Worm (Caenorhabditis elegans) whole organism, L4 larva: Measurements from ENCODE around the gene Y40B10A.11.

Experiments
- F26F4.8 ChIP-seq: fragments of 200-800 bp; sonication (Bioruptor generic); conservative IDR thresholded peaks from 2 replicates; pipeline ENCODE4 v1.3.6; 2022; ENCODE audit warnings: missing genetic modification characterization, missing compliant biosample characterization
- F49E8.2 ChIP-seq: sonication (generic microtip); optimal IDR thresholded peaks from 2 replicates; lab custom pipeline; 2016; ENCODE audit warnings: missing compliant biosample characterization, mild to moderate bottlenecking, missing genetic modification characterization, borderline replicate concordance
- R02D3.7 ChIP-seq: fragments of 150-350 bp; sonication (generic microtip); optimal IDR thresholded peaks from 3 replicates; lab custom pipeline; 2014; ENCODE audit warnings: missing biosample characterization, missing genetic modification characterization
- Y48G9A.11 ChIP-seq: fragments of 200-800 bp; sonication (Bioruptor generic); IDR thresholded peaks from 2 replicates; pipeline ENCODE4 v1.3.6; 2022; ENCODE audit warnings: missing genetic modification reagents, missing genetic modification characterization, missing compliant biosample characterization
- Y75B8A.6 ChIP-seq: fragments of 200-800 bp; sonication (Bioruptor generic); IDR thresholded peaks from 2 replicates; pipeline ENCODE4 v1.3.6; 2022; ENCODE audit warnings: missing genetic modification reagents, missing genetic modification characterization, missing compliant biosample characterization
- aha-1 ChIP-seq: fragments of 150-350 bp; peaks from one replicate; lab custom pipeline; 2014; ENCODE audit warnings: missing biosample characterization, missing genetic modification characterization
- aly-2 ChIP-seq: sonication (generic microtip); optimal IDR thresholded peaks from 2 replicates; lab custom pipeline; 2018; ENCODE audit warnings: missing biosample characterization, missing genetic modification characterization
- ama-1 ChIP-seq: fragments of 150-350 bp; optimal IDR thresholded peaks from 2 replicates; lab custom pipeline; 2014; ENCODE audit warnings: inconsistent platforms, mixed read lengths
- arid-1 ChIP-seq: fragments of 200-800 bp; sonication (Bioruptor generic); conservative IDR thresholded peaks from 2 replicates; pipeline ENCODE4 v1.3.6; 2022; ENCODE audit warnings: missing genetic modification reagents, missing genetic modification characterization, missing compliant biosample characterization
- ceh-20 ChIP-seq: fragments of 200-800 bp; sonication (Bioruptor generic); IDR thresholded peaks from 2 replicates; pipeline ENCODE4 v1.3.6; 2022; ENCODE audit warnings: missing genetic modification reagents, missing genetic modification characterization, missing compliant biosample characterization
- ceh-28 ChIP-seq: fragments of 150-350 bp; optimal IDR thresholded peaks from 2 replicates; lab custom pipeline; 2014; ENCODE audit warnings: missing biosample characterization, missing genetic modification reagents, missing genetic modification characterization
- ceh-44 ChIP-seq: fragments of 200-800 bp; sonication (Bioruptor generic); IDR thresholded peaks from 2 replicates; pipeline ENCODE4 v1.3.6; 2022; ENCODE audit warnings: missing genetic modification reagents, missing genetic modification characterization, missing compliant biosample characterization
- ces-1 ChIP-seq: fragments of 150-350 bp; sonication (generic microtip); optimal IDR thresholded peaks from 4 replicates; lab custom pipeline; 2014; ENCODE audit warnings: missing biosample characterization, missing genetic modification reagents, missing genetic modification characterization
- daf-16 ChIP-seq, 3 experiments: sonication (generic microtip); optimal IDR thresholded peaks; 2 replicates each; lab custom pipeline; 2016 to 2017; ENCODE audit warnings: missing genetic modification characterization in 3 of 3, missing genetic modification reagents in 3 of 3, mild to moderate bottlenecking in 2 of 3, missing compliant biosample characterization in 2 of 3, missing biosample characterization in 1 of 3, moderate library complexity in 1 of 3
- dmd-8 ChIP-seq: fragments of 200-800 bp; sonication (Bioruptor generic); IDR thresholded peaks from 2 replicates; pipeline ENCODE4 v1.3.6; 2022; ENCODE audit warnings: missing genetic modification characterization, missing compliant biosample characterization
- dve-1 ChIP-seq: sonication (generic microtip); optimal IDR thresholded peaks from 2 replicates; lab custom pipeline; 2017; ENCODE audit warnings: antibody characterized with exemption, mild to moderate bottlenecking, missing genetic modification characterization, missing compliant biosample characterization; ENCODE audit not compliant: insufficient read depth
- hif-1 ChIP-seq, 2 experiments: sonication (generic microtip); optimal IDR thresholded peaks; 2 replicates each; lab custom pipeline; 2016 to 2017; ENCODE audit warnings: missing compliant biosample characterization in 2 of 2, missing genetic modification characterization in 2 of 2, missing genetic modification reagents in 2 of 2, missing genotype in 2 of 2, mild to moderate bottlenecking in 1 of 2
- hlh-30 ChIP-seq: sonication (generic microtip); optimal IDR thresholded peaks from 2 replicates; lab custom pipeline; 2017; ENCODE audit warnings: antibody characterized with exemption, mild to moderate bottlenecking, missing genetic modification characterization, missing compliant biosample characterization; ENCODE audit not compliant: insufficient read depth
- lin-1 ChIP-seq: fragments of 200-800 bp; sonication (Bioruptor generic); IDR thresholded peaks from 2 replicates; pipeline ENCODE4 v1.3.6; 2022; ENCODE audit warnings: missing genetic modification reagents, missing genetic modification characterization, missing compliant biosample characterization
- lin-15B ChIP-seq: fragments of 150-350 bp; sonication (generic microtip); optimal IDR thresholded peaks from 3 replicates; lab custom pipeline; 2014; ENCODE audit warnings: missing biosample characterization, missing genetic modification characterization
- lin-38 ChIP-seq: fragments of 200-800 bp; sonication (Bioruptor generic); IDR thresholded peaks from 2 replicates; pipeline ENCODE4 v1.3.6; 2022; ENCODE audit warnings: missing genetic modification reagents, missing genetic modification characterization, missing compliant biosample characterization
- mdl-1 ChIP-seq, 2 experiments: fragments of 150-350 bp in 1 of 2; sonication (generic microtip) in 1 of 2; optimal IDR thresholded peaks; 2 replicates each; lab custom pipeline; 2014 to 2017; ENCODE audit warnings: missing biosample characterization in 2 of 2, missing genetic modification characterization in 2 of 2
- mdt-29 ChIP-seq: fragments of 200-800 bp; sonication (Bioruptor generic); IDR thresholded peaks from 2 replicates; pipeline ENCODE4 v1.3.6; 2022; ENCODE audit warnings: missing genetic modification reagents, missing genetic modification characterization, missing compliant biosample characterization
- mep-1 ChIP-seq: fragments of 150-350 bp; sonication (generic microtip); optimal IDR thresholded peaks from 3 replicates; lab custom pipeline; 2014; ENCODE audit warnings: missing biosample characterization, missing genetic modification characterization
- mes-2 ChIP-seq: sonication (generic microtip); optimal IDR thresholded peaks from 2 replicates; lab custom pipeline; 2016; ENCODE audit warnings: missing genotype, mild to moderate bottlenecking, missing genetic modification characterization, missing compliant biosample characterization; ENCODE audit not compliant: poor library complexity, severe bottlenecking
- nhr-10 ChIP-seq: fragments of 150-350 bp; optimal IDR thresholded peaks from 2 replicates; lab custom pipeline; 2014; ENCODE audit warnings: missing biosample characterization, missing genetic modification characterization
- nhr-102 ChIP-seq: sonication (generic microtip); optimal IDR thresholded peaks from 2 replicates; lab custom pipeline; 2016; ENCODE audit warnings: mild to moderate bottlenecking, missing genetic modification characterization, moderate library complexity, missing compliant biosample characterization
- nhr-11 ChIP-seq: fragments of 150-350 bp; optimal IDR thresholded peaks from 2 replicates; lab custom pipeline; 2014; ENCODE audit warnings: missing biosample characterization, missing genetic modification characterization
- nhr-237 ChIP-seq: sonication (generic microtip); optimal IDR thresholded peaks from 2 replicates; lab custom pipeline; 2017; ENCODE audit warnings: missing biosample characterization, missing genetic modification characterization
- nhr-28 ChIP-seq: fragments of 150-350 bp; optimal IDR thresholded peaks from 2 replicates; lab custom pipeline; 2014; ENCODE audit warnings: missing biosample characterization, missing genetic modification characterization
- nhr-41 ChIP-seq: fragments of 200-800 bp; sonication (Bioruptor generic); IDR thresholded peaks from 2 replicates; pipeline ENCODE4 v1.3.6; 2022; ENCODE audit warnings: missing genetic modification reagents, missing genetic modification characterization, missing compliant biosample characterization
- nhr-42 ChIP-seq: fragments of 200-800 bp; sonication (Bioruptor generic); IDR thresholded peaks from 2 replicates; pipeline ENCODE4 v1.3.6; 2022; ENCODE audit warnings: missing genetic modification characterization, missing compliant biosample characterization
- nhr-48 ChIP-seq: sonication (generic microtip); optimal IDR thresholded peaks from 2 replicates; lab custom pipeline; 2016; ENCODE audit warnings: mild to moderate bottlenecking, missing genetic modification characterization, missing compliant biosample characterization
- nhr-76 ChIP-seq: fragments of 150-350 bp; optimal IDR thresholded peaks from 2 replicates; lab custom pipeline; 2014; ENCODE audit warnings: missing biosample characterization, missing genetic modification characterization
- nhr-77 ChIP-seq: fragments of 150-350 bp; optimal IDR thresholded peaks from 2 replicates; lab custom pipeline; 2014; ENCODE audit warnings: missing biosample characterization, missing genetic modification characterization
- pqm-1 ChIP-seq: sonication (generic microtip); optimal IDR thresholded peaks from 2 replicates; lab custom pipeline; 2017; ENCODE audit warnings: missing biosample characterization, missing genetic modification characterization
- rbr-2 ChIP-seq: sonication (generic microtip); optimal IDR thresholded peaks from 2 replicates; lab custom pipeline; 2016; ENCODE audit warnings: missing genotype, missing genetic modification characterization, missing compliant biosample characterization
- saeg-2 ChIP-seq: fragments of 200-800 bp; sonication (Bioruptor generic); IDR thresholded peaks from 2 replicates; pipeline ENCODE4 v1.3.6; 2022; ENCODE audit warnings: missing genetic modification reagents, missing genetic modification characterization, missing compliant biosample characterization
- sdz-12 ChIP-seq: fragments of 200-800 bp; sonication (Bioruptor generic); optimal IDR thresholded peaks from 2 replicates; lab custom pipeline; 2018; ENCODE audit warnings: mild to moderate bottlenecking, missing genetic modification characterization, missing compliant biosample characterization
- snpc-1.2 ChIP-seq: fragments of 200-800 bp; sonication (Bioruptor generic); IDR thresholded peaks from 2 replicates; pipeline ENCODE4 v1.3.6; 2022; ENCODE audit warnings: missing genetic modification reagents, missing genetic modification characterization, missing compliant biosample characterization
- snpc-4 ChIP-seq: fragments of 150-350 bp; optimal IDR thresholded peaks from 2 replicates; lab custom pipeline; 2014; ENCODE audit warnings: missing biosample characterization, missing genetic modification characterization
- unc-130 ChIP-seq: sonication (generic microtip); optimal IDR thresholded peaks from 2 replicates; lab custom pipeline; 2016; ENCODE audit warnings: missing genetic modification reagents, missing genetic modification characterization, missing compliant biosample characterization
- unc-62 ChIP-seq, 3 experiments: fragments of 150-350 bp in 1 of 3; sonication (generic microtip); optimal IDR thresholded peaks in 2 of 3; peaks in 1 of 3; 1 replicate in 1 of 3; 2 replicates in 2 of 3; lab custom pipeline; 2014 to 2017; ENCODE audit warnings: missing biosample characterization in 3 of 3, missing genetic modification characterization in 3 of 3, missing genetic modification reagents in 3 of 3, missing genotype in 1 of 3
- vab-7 ChIP-seq: fragments of 200-800 bp; sonication (Bioruptor generic); IDR thresholded peaks from 2 replicates; pipeline ENCODE4 v1.3.6; 2022; ENCODE audit warnings: missing genetic modification reagents, missing genetic modification characterization, missing compliant biosample characterization

Y40B10A.11 gene

DNA sequence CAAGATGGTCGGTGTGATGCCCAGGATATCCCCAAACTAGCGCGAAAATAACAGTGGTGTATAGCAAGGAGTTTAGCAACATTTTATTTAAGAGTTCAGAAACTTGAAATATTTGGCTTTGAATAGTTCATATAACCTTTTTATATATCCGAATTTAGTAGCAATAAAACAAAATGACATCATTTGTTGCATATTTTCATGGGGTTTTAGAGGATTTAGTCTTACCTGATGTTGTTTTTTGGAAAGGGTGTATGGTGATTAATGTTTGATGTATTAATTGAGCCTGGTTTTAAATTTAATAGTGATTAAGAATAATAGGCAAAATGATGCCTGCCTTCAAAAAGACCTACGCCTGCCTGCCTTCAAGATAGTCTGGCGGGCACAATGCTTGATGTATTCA, 35.0 kb downstream of the Y40B10A.11 start, which contains the start of gene F59A7.2:
Gene F59A7.2 (minus strand): TSS at position 101 of the 400 bp plus-strand sequence.
- no peak for TF ChIP-seq aly-2 (tag; lab: Kevin White, UChicago)
- TF ChIP-seq nhr-42 (GFP tag; lab: Robert Waterston, UW), result no peak
- TF ChIP-seq hlh-30, result no peak
- no peak for TF ChIP-seq snpc-4 (tag; lab: Kevin White, UChicago)
- TF ChIP-seq pqm-1, result no peak
- peak; percentile 16 for TF ChIP-seq aha-1 (tag; lab: Kevin White, UChicago)
- TF ChIP-seq hif-1 (tag; optimal IDR thresholded peaks at IDR 0.05; lab: Kevin White, UChicago), result no peak
- no peak for TF ChIP-seq daf-16 (GFP tag; optimal IDR thresholded peaks at IDR 0.05; lab: Kevin White, UChicago)
- TF ChIP-seq daf-16 (tag; optimal IDR thresholded peaks at IDR 0.05; lab: Kevin White, UChicago), result no peak

DNA sequence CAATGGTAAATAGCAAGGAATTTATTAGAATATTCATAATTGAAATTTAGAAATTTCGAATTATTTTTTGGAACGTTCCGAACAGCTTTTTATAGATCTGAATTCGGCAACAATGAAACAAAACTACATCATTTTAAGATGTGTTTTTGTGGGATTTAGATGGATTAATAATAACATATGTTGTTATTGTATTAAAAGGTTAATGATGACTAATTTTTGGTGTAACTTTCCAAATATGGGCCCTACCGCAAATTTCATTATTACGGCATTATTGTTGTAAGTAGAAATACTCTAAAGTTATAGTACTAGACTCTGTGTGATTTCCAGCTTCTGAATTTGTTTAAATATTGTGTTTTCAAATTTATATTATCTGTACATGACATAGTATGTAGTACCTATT, 37.6 kb downstream of the Y40B10A.11 start, which contains the start of gene F59A7.11:
Gene F59A7.11 (minus strand): TSS at position 101 of the 400 bp plus-strand sequence.
- TF ChIP-seq nhr-10 (tag; lab: Kevin White, UChicago) (no peak), nhr-76 (tag; lab: Kevin White, UChicago) (no peak), daf-16 (GFP tag; optimal IDR thresholded peaks at IDR 0.05; lab: Kevin White, UChicago) (no peak), daf-16 (tag; optimal IDR thresholded peaks at IDR 0.05; lab: Kevin White, UChicago) (no peak), ces-1 (GFP tag; lab: Kevin White, UChicago) (no peak), mdt-29 (GFP tag; lab: Robert Waterston, UW) (no peak), saeg-2 (GFP tag; lab: Robert Waterston, UW) (no peak)
- TF ChIP-seq, all 104 proteins: peak for 0

DNA sequence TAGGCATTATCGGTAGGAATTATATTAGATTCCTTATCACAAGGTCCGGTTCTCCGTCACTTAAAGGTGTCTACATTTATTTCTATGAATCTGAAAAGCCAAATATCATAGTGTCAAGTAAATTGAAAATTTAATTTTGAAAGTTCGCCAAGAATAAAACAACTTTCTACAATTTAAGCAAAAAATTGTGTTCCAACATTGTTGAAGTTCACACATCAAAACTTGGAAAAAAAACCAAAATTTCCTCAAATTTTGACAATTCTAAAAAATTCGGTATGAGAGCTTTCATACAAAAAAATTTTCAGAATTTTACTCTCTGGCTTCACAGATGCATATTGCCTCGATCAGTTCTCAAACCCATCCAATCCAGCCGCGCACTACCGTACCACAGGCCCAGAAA, 39.6 kb downstream of the Y40B10A.11 start, which contains the start of gene F59A7.7:
Gene F59A7.7 (plus strand): TSS at position 301 of the 400 bp plus-strand sequence.
- no peak for TF ChIP-seq ceh-44
- TF ChIP-seq ceh-20, result no peak
- no peak for TF ChIP-seq unc-130
- no peak for TF ChIP-seq ceh-28 (tag; lab: Kevin White, UChicago)
- TF ChIP-seq pqm-1, result no peak
- TF ChIP-seq unc-62 (GFP tag; optimal IDR thresholded peaks at IDR 0.05 in 1 of 2; lab: Kevin White, UChicago), result no peak
- no peak for TF ChIP-seq unc-62 (tag; optimal IDR thresholded peaks at IDR 0.05; lab: Kevin White, UChicago)
- no peak for TF ChIP-seq nhr-11
- no peak for TF ChIP-seq ama-1 (lab: Kevin White, UChicago)
- no peak for TF ChIP-seq mep-1
- no peak for TF ChIP-seq mdl-1 (tag; optimal IDR thresholded peaks at IDR 0.05; lab: Kevin White, UChicago)
- no peak for TF ChIP-seq F49E8.2
- TF ChIP-seq lin-15B (tag; lab: Kevin White, UChicago), result no peak
- no peak for TF ChIP-seq dmd-8 (GFP tag; lab: Robert Waterston, UW)
- no peak for TF ChIP-seq nhr-41 (GFP tag; lab: Robert Waterston, UW)

DNA sequence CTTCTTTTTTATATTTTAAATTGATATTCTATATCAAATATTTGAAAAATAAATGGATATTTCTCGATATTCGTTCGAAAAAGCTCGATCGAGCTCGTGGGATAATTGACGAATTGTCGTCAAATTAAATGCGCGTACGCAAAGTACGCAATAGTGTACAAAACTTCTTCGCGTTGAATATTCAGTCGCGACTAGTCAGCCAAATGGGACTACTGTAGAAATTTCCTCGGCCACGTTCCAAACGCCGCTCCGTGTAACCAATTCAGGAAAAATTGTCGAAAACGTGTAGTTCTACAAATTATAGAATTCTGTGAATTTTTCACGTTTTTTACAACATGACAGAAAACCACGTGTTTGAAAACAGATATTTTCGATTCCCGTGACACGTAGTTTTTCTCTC, 43.0 kb downstream of the Y40B10A.11 start:
- no peak for TF ChIP-seq F26F4.8
- no peak for TF ChIP-seq nhr-11
- TF ChIP-seq mes-2, result peak; percentile 94
- no peak for TF ChIP-seq Y75B8A.6 (GFP tag; lab: Robert Waterston, UW)
- TF ChIP-seq arid-1 (GFP tag; lab: Robert Waterston, UW), result no peak; the same call in 1 of the 2 replicates
- TF ChIP-seq nhr-48 (tag; lab: Kevin White, UChicago), result no peak
- TF ChIP-seq Y48G9A.11 (GFP tag; lab: Robert Waterston, UW), result peak; percentile 60; the same call in 1 of the 2 replicates
- TF ChIP-seq lin-1, result no peak
- TF ChIP-seq nhr-102 (tag; lab: Kevin White, UChicago), result peak; percentile 70
- no peak for TF ChIP-seq F49E8.2
- no peak for TF ChIP-seq nhr-237 (tag; lab: Kevin White, UChicago)
- TF ChIP-seq sdz-12 (GFP tag; lab: Kevin White, UChicago), result no peak
- TF ChIP-seq snpc-1.2 (GFP tag; lab: Robert Waterston, UW), result peak; percentile 59; the same call in 1 of the 2 replicates
- TF ChIP-seq nhr-28 (tag; lab: Kevin White, UChicago), result peak; percentile 54
- peak; percentile 15 for TF ChIP-seq lin-15B (tag; lab: Kevin White, UChicago)
- TF ChIP-seq lin-38 (GFP tag; lab: Robert Waterston, UW), result peak; percentile 88
- TF ChIP-seq rbr-2 (tag; lab: Kevin White, UChicago), result peak; percentile 46
- no peak for TF ChIP-seq R02D3.7
- peak; percentile 34 for TF ChIP-seq dve-1
- no peak for TF ChIP-seq vab-7
- 0 out of 2 replicates have a peak, but pooled peaks have one; percentile 65 for TF ChIP-seq ceh-20
- TF ChIP-seq hif-1 (tag; optimal IDR thresholded peaks at IDR 0.05; lab: Kevin White, UChicago), result peak in 1 of 2 experiments; percentile 70
- TF ChIP-seq nhr-77 (tag; lab: Kevin White, UChicago), result peak; percentile 62
- peak in 1 of 2 experiments; percentile 80 for TF ChIP-seq unc-62 (GFP tag; optimal IDR thresholded peaks at IDR 0.05 in 1 of 2; lab: Kevin White, UChicago)
- TF ChIP-seq unc-62 (tag; optimal IDR thresholded peaks at IDR 0.05; lab: Kevin White, UChicago), result no peak
